Fruit fly (Drosophila melanogaster) whole organism, adult: ENCODE results near the gene ckd.
A peak's percentile ranks its signal among the peaks of the same experiment; 100 is the strongest.

ENCODE experiments used
- CG11617 ChIP-seq: fragments of 200-800 bp; sonication (Bioruptor generic); optimal IDR thresholded peaks from 2 replicates; lab custom pipeline; 2017; ENCODE audit warnings: mild to moderate bottlenecking, missing biosample characterization, missing genetic modification reagents, missing genetic modification characterization
- CG12768 ChIP-seq: fragments of 200-800 bp; sonication (Bioruptor generic); optimal IDR thresholded peaks from 2 replicates; lab custom pipeline; 2017; ENCODE audit warnings: missing biosample characterization, missing genetic modification characterization, mild to moderate bottlenecking, moderate library complexity, missing genetic modification reagents
- CG14711 ChIP-seq: fragments of 200-800 bp; sonication (Bioruptor generic); optimal IDR thresholded peaks from 2 replicates; lab custom pipeline; 2018; ENCODE audit warnings: missing biosample characterization, mild to moderate bottlenecking, missing genetic modification characterization, moderate library complexity
- CG1620 ChIP-seq: fragments of 200-800 bp; sonication (Bioruptor generic); optimal IDR thresholded peaks from 2 replicates; lab custom pipeline; 2016; ENCODE audit warnings: missing biosample characterization, missing genetic modification characterization
- CG33017 ChIP-seq: fragments of 200-800 bp; sonication (Bioruptor generic); optimal IDR thresholded peaks from 2 replicates; lab custom pipeline; 2018; ENCODE audit warnings: missing biosample characterization, mild to moderate bottlenecking, missing genetic modification characterization, moderate library complexity
- CG5204 ChIP-seq: fragments of 200-800 bp; sonication (Bioruptor generic); optimal IDR thresholded peaks from 2 replicates; lab custom pipeline; 2016; ENCODE audit warnings: missing biosample characterization, missing genetic modification characterization
- CG7045 ChIP-seq: fragments of 200-800 bp; sonication (Bioruptor generic); optimal IDR thresholded peaks from 2 replicates; lab custom pipeline; 2017; ENCODE audit warnings: missing biosample characterization, mild to moderate bottlenecking, missing genetic modification characterization
- CG7101 ChIP-seq: fragments of 200-800 bp; sonication (Bioruptor generic); optimal IDR thresholded peaks from 2 replicates; lab custom pipeline; 2018; ENCODE audit warnings: missing biosample characterization, mild to moderate bottlenecking, missing genetic modification characterization, moderate library complexity
- Clk ChIP-seq: fragments of 200-800 bp; sonication (Bioruptor generic); optimal IDR thresholded peaks from 2 replicates; lab custom pipeline; 2017; ENCODE audit warnings: missing biosample characterization, missing genetic modification characterization
- Crg-1 ChIP-seq: fragments of 200-800 bp; sonication (Bioruptor generic); optimal IDR thresholded peaks from 2 replicates; lab custom pipeline; 2016; ENCODE audit warnings: missing biosample characterization, missing genetic modification characterization
- Hr96 ChIP-seq: fragments of 200-800 bp; sonication (Bioruptor generic); optimal IDR thresholded peaks from 2 replicates; lab custom pipeline; 2016; ENCODE audit warnings: missing biosample characterization, missing genetic modification characterization
- Mnt ChIP-seq: fragments of 200-800 bp; sonication (Bioruptor generic); optimal IDR thresholded peaks from 2 replicates; lab custom pipeline; 2016; ENCODE audit warnings: missing biosample characterization, mild to moderate bottlenecking, missing genetic modification characterization
- bab1 ChIP-seq: fragments of 200-800 bp; sonication (Bioruptor generic); optimal IDR thresholded peaks from 3 replicates; lab custom pipeline; 2019; ENCODE audit warnings: missing biosample characterization, mild to moderate bottlenecking, missing genetic modification characterization, moderate library complexity
- cic ChIP-seq: fragments of 200-800 bp; sonication (Bioruptor generic); optimal IDR thresholded peaks from 2 replicates; lab custom pipeline; 2017; ENCODE audit warnings: missing biosample characterization, mild to moderate bottlenecking, missing genetic modification characterization, moderate library complexity
- cnc ChIP-seq, 2 experiments: fragments of >200 bp; optimal IDR thresholded peaks; 2 replicates each; lab custom pipeline; 2017
- kay ChIP-seq: fragments of 200-800 bp; sonication (Bioruptor generic); peaks from one replicate; lab custom pipeline; 2016; ENCODE audit warnings: missing biosample characterization, missing genetic modification characterization, borderline replicate concordance
- ovo ChIP-seq: fragments of 200-800 bp; sonication (Bioruptor generic); optimal IDR thresholded peaks from 2 replicates; lab custom pipeline; 2016; ENCODE audit warnings: missing biosample characterization, missing genetic modification characterization
- pad ChIP-seq: fragments of 200-800 bp; sonication (Bioruptor generic); optimal IDR thresholded peaks from 3 replicates; lab custom pipeline; 2017; ENCODE audit warnings: missing biosample characterization, missing genetic modification characterization, mild to moderate bottlenecking, moderate library complexity, missing genetic modification reagents
- tj ChIP-seq: fragments of 200-800 bp; sonication (Bioruptor generic); optimal IDR thresholded peaks from 3 replicates; lab custom pipeline; 2017; ENCODE audit warnings: missing biosample characterization, mild to moderate bottlenecking, missing genetic modification characterization, moderate library complexity
- toe ChIP-seq: fragments of 200-800 bp; sonication (Bioruptor generic); optimal IDR thresholded peaks from 2 replicates; lab custom pipeline; 2016; ENCODE audit warnings: missing biosample characterization, missing genetic modification characterization

Gene ckd

dm6 chr3L:3223390-3223914 is 34.2 kb upstream of the ckd start:
- TF ChIP-seq ovo (GFP tag; lab: Kevin White, UChicago), result no peak
- TF ChIP-seq CG11617, result no peak
- no peak for TF ChIP-seq CG1620
- TF ChIP-seq cic (GFP tag; lab: Kevin White, UChicago), result no peak
- TF ChIP-seq Hr96 (GFP tag; lab: Kevin White, UChicago), result no peak
- TF ChIP-seq CG7045 (GFP tag; lab: Kevin White, UChicago), result no peak
- TF ChIP-seq cnc (optimal IDR thresholded peaks at IDR 0.05; lab: Kevin White, UChicago), result no peak
- no peak for TF ChIP-seq CG33017 (tag; lab: Kevin White, UChicago)
- TF ChIP-seq CG7101 (tag; lab: Kevin White, UChicago), result no peak
- no peak for TF ChIP-seq Clk (GFP tag; lab: Kevin White, UChicago)
- no peak for TF ChIP-seq toe (GFP tag; lab: Kevin White, UChicago)
- no peak for TF ChIP-seq CG5204
- TF ChIP-seq Mnt (GFP tag; lab: Kevin White, UChicago), result no peak
- no peak for TF ChIP-seq tj (GFP tag; lab: Kevin White, UChicago)
- no peak for TF ChIP-seq CG12768 (GFP tag; lab: Kevin White, UChicago)
- TF ChIP-seq Crg-1, result no peak
- no peak for TF ChIP-seq bab1 (GFP tag; lab: Kevin White, UChicago)
- TF ChIP-seq pad (GFP tag; lab: Kevin White, UChicago), result no peak
- TF ChIP-seq kay, result no peak
- TF ChIP-seq CG14711, result no peak

dm6 chr3L:3224740-3225719 is 32.6 kb upstream of the ckd start, which contains the start of gene Larp4B:
Larp4B (plus strand) TSS chr3L:3224838.
- TF ChIP-seq Mnt (GFP tag; lab: Kevin White, UChicago) (peak; percentile 26), CG11617 (peak; percentile 10), Clk (GFP tag; lab: Kevin White, UChicago) (no peak), CG1620 (peak; percentile 31), kay (no peak), cic (GFP tag; lab: Kevin White, UChicago) (no peak), CG5204 (no peak), toe (GFP tag; lab: Kevin White, UChicago) (no peak), CG7101 (tag; lab: Kevin White, UChicago) (peak; percentile 1), cnc (optimal IDR thresholded peaks at IDR 0.05; lab: Kevin White, UChicago) (peak in 1 of 2 experiments; percentile 0), CG14711 (peak; percentile 95), bab1 (GFP tag; lab: Kevin White, UChicago) (peak; percentile 39), CG12768 (GFP tag; lab: Kevin White, UChicago) (no peak), CG7045 (GFP tag; lab: Kevin White, UChicago) (peak; percentile 25), pad (GFP tag; lab: Kevin White, UChicago) (peak; percentile 24), tj (GFP tag; lab: Kevin White, UChicago) (peak; percentile 82)

- TF ChIP-seq pad (GFP tag; lab: Kevin White, UChicago) (peak; percentile 26), Mnt (GFP tag; lab: Kevin White, UChicago) (peak; percentile 72), bab1 (GFP tag; lab: Kevin White, UChicago) (no peak), tj (GFP tag; lab: Kevin White, UChicago) (no peak), CG14711 (no peak), kay (no peak), CG5204 (no peak), Hr96 (GFP tag; lab: Kevin White, UChicago) (no peak), CG7101 (tag; lab: Kevin White, UChicago) (peak; percentile 25), CG7045 (GFP tag; lab: Kevin White, UChicago) (peak; percentile 32), CG1620 (no peak), cic (GFP tag; lab: Kevin White, UChicago) (peak; percentile 72), CG11617 (peak; percentile 49), CG12768 (GFP tag; lab: Kevin White, UChicago) (peak; percentile 67), Clk (GFP tag; lab: Kevin White, UChicago) (no peak), ovo (GFP tag; lab: Kevin White, UChicago) (no peak), Crg-1 (peak; percentile 13), CG33017 (tag; lab: Kevin White, UChicago) (peak; percentile 44)
Observed at dm6 chr3L:3225769-3226457, 31.8 kb upstream of the ckd start.

- TF ChIP-seq kay, result no peak
- TF ChIP-seq tj (GFP tag; lab: Kevin White, UChicago), result peak; percentile 32
Observed at dm6 chr3L:3226458-3226783, 31.3 kb upstream of the ckd start.

dm6 chr3L:3236319-3236718 is 21.4 kb upstream of the ckd start:
- TF ChIP-seq kay (no peak), cic (GFP tag; lab: Kevin White, UChicago) (peak; percentile 59), tj (GFP tag; lab: Kevin White, UChicago) (no peak), CG14711 (no peak), CG12768 (GFP tag; lab: Kevin White, UChicago) (no peak), toe (GFP tag; lab: Kevin White, UChicago) (no peak), cnc (optimal IDR thresholded peaks at IDR 0.05; lab: Kevin White, UChicago) (no peak)
